Fruit fly (Drosophila melanogaster): ENCODE measurements around the gene CG12535.

The CG12535 gene

dm6 chrX:3448893-3449394 is at the start of gene CG12535:
Gene CG12535 (minus strand): TSS chrX:3448943.
- TF ChIP-seq CG17801 (GFP tag; optimal IDR thresholded peaks at IDR 0.05; ENCODE audit: partially characterized antibody) = no peak

DNA sequence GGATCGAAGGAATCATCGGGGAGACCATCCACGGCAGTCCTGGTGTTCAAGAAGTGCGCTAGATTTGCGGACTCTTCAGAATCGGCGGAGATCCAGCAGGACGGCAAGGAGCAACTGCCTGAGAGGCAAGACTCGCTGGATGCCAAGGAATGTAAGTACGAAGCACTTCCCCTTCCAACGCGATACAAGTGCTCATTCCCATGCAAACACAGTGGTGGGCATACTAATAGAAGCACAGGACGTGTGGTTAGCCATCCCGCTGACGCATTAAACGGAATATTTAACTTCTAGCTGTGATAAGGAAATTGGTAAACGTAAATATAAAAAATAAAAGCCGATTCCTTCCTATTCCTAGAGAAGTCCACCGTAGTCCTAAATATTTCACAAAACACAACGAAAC is 37.1 kb upstream of the CG12535 start:
- no peak for TF ChIP-seq CG17801 (GFP tag; optimal IDR thresholded peaks at IDR 0.05; ENCODE audit: partially characterized antibody)

DNA sequence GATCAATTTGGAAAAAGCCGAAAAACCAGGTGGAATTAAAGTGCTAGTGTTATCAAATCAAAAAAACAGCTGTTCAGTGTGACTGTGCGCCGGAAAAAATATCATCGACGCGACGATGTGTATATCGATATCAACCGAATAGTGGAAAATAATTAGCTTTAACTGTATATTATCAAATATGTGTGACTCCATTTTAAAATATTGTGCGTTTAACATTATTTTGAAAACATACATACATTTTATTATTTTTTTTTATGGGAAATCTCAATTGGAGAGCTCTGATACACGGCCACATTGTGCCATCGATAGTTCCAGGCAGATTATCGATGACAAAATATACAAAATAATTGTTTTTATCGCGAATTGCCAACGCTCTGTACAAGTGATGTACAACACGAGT is 36.6 kb upstream of the CG12535 start, which contains the start of the genes CG14270 and CG10803:
TSS of gene CG14270 (minus strand) at position 75 of the 400 bp plus-strand sequence.
TSS of gene CG10803 (plus strand) at position 347 of the 400 bp plus-strand sequence.
- TF ChIP-seq CG17801 (GFP tag; optimal IDR thresholded peaks at IDR 0.05; ENCODE audit: partially characterized antibody) = no peak

DNA sequence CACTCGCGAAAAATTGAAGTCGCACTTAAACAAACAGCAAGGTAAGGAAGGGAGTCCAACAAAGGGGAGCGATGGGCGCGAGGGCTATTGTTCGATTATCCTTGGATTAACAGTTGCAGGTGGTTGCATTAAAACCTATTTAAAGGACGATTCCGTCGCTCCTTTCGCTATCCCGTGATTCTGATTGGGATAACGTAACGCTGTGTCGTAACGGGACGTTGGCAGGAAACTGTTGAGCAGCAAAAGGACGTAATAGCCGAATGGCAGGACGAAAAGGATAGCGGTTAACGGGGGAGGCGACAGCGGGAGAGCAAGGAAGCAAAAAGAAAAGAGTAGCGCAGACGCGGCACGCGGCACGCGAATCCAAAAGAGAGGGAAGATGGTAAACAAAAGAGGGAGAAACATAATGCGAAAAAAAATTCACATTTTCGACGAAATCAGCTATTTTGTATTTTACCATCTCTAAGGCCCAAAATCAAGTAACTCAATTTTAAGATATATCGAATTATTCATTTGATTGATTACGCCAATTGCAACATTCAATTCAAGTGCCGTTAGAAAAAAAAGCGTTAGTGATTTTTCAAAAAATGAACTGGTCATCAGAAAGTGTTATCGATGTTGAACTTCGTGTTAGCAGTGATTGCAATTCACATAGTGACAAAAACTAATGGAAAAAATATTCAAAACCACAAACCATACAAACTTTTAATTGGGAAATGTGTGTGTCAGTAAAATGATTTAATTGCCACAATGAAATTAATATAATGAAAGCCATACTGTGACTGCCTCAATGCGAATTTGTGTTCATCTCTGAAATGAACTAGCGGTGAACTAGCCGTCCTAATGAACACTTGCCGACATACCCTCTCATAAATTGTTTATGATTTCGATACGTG is 33.6 kb upstream of the CG12535 start, which contains the start of the genes CG10804 and CG10802:
TSS of gene CG10804 (minus strand) at position 204 of the 896 bp plus-strand sequence.
TSS of gene CG10802 (plus strand) at position 847 of the 896 bp plus-strand sequence.
- peak; percentile 78 for TF ChIP-seq CG17801 (GFP tag; optimal IDR thresholded peaks at IDR 0.05; ENCODE audit: partially characterized antibody)

- peak; percentile 64 for TF ChIP-seq CG17801 (GFP tag; optimal IDR thresholded peaks at IDR 0.05; ENCODE audit: partially characterized antibody)
Measured at dm6 chrX:3481034-3481433, 32.3 kb upstream of the CG12535 start.

DNA sequence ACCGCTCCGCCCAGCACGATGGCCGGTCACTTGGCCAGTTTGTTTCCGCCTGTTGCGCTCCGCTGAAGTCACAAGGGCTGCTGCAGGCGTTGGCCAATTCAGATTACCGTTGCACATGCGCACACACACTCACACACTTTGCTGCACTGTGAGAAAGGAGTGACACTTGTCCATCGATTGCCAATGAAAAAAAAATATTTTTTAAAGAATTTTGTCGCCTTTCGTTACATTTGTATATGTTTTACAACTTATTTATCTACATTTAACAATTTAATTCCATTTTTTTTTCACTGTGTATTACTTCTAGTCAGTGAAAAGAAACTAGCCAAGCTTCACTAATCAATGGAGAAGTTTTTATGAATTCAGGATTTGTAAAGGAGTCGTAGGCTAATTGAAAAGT is 27.3 kb upstream of the CG12535 start:
- TF ChIP-seq CG17801 (GFP tag; optimal IDR thresholded peaks at IDR 0.05; ENCODE audit: partially characterized antibody) = no peak

DNA sequence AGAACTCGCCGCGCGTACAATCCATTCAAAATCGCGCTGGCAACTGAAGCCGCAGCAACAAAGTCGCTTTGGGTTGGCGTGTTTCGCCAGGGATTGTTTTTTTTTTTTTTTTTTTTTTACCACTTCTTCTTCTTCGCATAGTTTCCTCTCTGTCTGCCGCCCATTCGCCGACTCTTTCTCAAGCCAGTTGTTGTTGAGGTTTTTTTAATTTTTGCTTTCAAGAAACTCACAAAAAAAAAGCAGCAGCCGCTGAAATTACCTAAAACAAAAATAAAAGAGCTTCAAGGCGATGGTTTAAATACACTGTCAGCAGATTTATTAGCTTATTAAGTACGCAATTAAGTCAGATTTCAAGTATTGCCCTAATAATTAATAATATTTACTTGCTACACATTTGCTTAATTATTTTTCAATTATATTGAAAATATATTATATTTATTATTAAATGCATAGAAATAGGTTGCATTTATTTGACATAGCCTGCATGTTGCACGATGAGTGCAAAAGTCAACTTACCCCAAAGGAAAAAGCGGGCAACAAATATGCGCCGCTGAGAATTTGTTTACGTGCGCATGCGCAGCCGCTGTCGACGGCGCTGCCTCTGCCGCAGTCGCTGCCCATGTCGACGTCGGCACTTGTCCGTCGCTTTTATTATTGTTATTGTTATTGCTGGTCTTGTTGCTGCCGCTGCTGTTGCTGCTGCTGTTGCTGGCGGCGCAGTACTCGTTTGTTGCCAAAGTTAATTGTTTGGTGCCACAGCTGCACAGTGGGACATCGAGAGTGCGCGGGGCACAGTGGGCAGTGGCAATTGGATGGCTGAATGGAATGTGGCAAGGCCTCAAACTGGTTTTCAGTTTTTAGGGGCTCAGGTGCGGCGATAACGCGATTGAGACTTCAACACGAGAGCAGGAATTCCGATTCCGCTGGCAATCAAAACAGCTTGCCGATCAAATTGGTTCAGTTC is 26.0 kb upstream of the CG12535 start, which contains the start of gene CG12206:
TSS of gene CG12206 (minus strand) at position 49 of the 964 bp plus-strand sequence.
- peak; percentile 85 for TF ChIP-seq CG17801 (GFP tag; optimal IDR thresholded peaks at IDR 0.05; ENCODE audit: partially characterized antibody)

DNA sequence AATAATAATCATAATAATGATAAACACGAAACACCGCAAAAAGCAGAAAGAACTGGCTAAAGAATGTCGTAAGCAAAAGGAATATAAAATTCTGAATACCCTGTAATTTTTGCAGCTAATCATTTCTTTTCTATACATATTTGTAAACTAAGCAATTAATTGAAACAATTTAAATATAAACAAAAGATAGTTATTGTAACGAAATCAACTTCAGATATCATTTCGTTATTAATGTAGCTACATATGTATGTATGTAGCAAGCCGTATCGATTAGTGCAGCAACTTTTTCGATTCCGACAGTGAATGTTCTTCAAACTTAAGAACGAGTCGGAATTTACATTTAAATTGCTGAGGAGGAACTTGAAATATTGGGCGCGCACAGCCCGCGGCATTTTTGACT is 24.9 kb upstream of the CG12535 start:
- no peak for TF ChIP-seq CG17801 (GFP tag; optimal IDR thresholded peaks at IDR 0.05; ENCODE audit: partially characterized antibody)

DNA sequence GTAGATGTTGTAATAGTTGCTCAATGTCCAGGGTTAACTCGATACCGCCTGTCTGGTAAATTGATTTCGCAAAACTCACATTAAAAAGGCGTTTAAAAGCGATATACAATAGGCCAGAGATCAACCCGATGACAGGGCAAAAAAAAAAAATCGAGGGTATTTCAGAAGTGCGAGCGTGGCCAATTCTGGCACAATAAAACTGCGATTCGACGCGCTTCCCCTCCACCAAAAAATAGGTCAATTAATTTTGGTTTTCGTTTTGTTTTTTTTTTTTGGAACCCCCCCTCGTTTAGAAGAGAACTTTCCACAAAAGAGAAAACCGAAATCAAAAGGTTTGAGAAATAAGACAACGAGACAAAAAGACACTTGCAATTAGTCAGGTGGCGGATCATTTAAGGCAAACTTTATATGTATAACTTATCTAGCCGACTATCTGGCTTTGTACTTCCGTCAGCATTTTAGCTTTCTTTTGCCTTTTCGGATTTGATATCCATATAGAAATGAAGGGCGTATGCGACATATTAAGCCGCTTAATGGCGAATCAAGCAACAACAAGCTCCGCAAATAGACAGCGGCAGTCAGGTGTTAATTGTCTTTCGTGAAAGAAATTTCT is 21.8 kb upstream of the CG12535 start:
- peak; percentile 55 for TF ChIP-seq CG17801 (GFP tag; optimal IDR thresholded peaks at IDR 0.05; ENCODE audit: partially characterized antibody)

DNA sequence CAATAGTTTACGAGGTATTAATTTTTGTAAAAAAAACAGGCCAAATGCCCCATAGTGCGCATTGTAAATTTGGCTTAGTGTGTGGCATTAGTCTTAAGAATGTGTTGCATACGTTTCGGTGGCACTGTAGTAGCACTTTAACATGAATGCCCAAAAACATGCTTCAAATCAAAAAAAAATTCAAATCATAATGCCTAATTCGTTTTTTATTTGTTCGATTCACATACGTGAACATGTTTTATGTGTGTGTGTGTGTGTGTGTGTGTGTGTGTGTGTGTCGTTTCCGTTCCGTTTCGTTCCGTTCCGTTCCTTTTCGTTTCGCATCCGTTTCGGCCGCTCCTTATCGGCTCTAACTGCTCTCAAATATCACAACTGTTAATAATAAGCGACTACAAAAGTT is 16.8 kb upstream of the CG12535 start:
- TF ChIP-seq CG17801 (GFP tag; optimal IDR thresholded peaks at IDR 0.05; ENCODE audit: partially characterized antibody) = no peak

- no peak for TF ChIP-seq CG17801 (GFP tag; optimal IDR thresholded peaks at IDR 0.05; ENCODE audit: partially characterized antibody)
Measured at dm6 chrX:3463944-3464343, 15.2 kb upstream of the CG12535 start, which contains the start of gene CG16781. Gene CG16781 (minus strand): TSS chrX:3464044.

- no peak for TF ChIP-seq CG17801 (GFP tag; optimal IDR thresholded peaks at IDR 0.05; ENCODE audit: partially characterized antibody)
Measured at dm6 chrX:3460140-3460642, 11.4 kb upstream of the CG12535 start, which contains the start of the genes CG16782 and CG10801. Gene CG16782 (minus strand): TSS chrX:3460240. Gene CG10801 (plus strand): TSS chrX:3460592.

DNA sequence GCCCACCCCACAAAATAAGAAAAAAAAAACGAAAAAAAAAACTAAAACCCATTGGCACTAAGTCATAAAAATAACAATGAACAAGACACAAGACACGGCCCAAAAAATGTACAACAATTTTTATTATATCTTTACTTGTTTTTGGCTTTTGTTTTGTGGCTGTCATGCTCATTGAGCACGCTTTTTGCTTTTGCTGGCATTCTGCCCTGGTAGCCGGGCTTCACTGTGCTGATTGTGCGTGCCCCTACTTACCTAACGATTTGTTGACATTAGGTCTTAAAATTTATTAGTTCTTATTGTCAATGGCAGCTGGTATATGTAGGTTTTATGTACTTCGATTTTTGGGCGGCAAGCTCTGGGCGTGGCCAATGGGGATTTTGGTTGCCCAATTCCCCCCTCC is 9.7 kb upstream of the CG12535 start:
- peak; percentile 14 for TF ChIP-seq CG17801 (GFP tag; optimal IDR thresholded peaks at IDR 0.05; ENCODE audit: partially characterized antibody)

DNA sequence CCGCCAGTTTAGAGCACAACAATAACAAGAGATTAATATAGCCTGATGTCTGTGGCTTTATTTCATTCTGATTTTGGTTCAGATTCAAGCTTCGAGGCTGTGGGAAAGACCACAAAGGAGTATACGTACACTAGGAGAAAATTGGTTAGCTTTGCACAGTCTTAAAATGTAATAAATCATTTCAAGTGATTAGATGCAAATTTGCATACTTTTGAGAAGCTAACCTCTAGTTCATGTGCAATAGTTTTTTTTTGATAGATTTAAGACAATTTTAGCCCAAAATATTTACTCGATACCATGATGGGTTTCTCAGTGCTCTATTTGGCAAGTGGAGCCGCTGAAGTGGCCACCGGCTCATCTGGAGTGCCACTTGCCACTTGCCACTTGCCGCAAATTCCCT is 8.8 kb upstream of the CG12535 start:
- TF ChIP-seq CG17801 (GFP tag; optimal IDR thresholded peaks at IDR 0.05; ENCODE audit: partially characterized antibody) = no peak

Data from ovary, adult (tissue).